Fruit fly (Drosophila melanogaster): ENCODE data around the gene eater.
A peak's percentile ranks its signal among the peaks of the same experiment; 100 is the strongest.

Gene eater

DNA sequence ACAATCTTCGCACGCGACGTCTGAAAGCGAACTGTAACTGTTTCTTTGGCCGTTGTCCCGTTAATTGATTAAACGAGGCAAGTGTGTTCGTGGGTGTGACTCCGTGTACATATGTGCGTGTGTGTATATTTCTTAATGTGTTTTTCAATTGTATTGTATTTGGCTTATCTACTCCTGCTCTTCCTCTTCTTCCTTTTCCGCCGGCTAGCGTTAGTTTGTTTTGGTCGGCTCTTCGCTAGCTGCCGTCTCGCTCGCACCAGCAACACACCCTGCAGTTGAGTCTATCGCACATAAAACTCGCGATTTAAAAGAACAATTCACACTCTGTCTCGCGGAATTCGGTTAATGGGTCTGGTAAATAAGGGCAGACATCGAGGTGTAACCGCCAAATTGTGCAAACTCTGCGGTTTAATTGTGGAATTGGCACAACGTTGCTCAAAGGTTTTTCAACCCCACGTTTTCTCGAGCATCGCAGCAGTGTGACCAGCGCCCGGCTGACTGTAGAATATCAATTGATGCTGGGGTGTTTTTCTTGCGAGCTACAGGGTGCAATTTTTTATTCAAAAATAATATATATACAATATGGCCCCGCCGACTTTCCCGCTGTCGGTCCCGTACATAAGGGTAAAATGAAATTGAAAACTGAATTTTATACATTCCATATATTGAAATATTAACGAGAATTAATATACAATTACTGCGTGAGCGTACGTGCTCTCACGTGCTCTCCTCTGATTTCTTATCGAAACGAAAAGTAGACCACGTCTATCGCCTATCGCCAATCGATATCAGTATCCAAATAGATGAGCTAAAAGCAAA is 12.5 kb upstream of the eater start, which contains the start of the genes gb and CG5815 (continued):
- TF ChIP-seq CG15601 (tag; optimal IDR thresholded peaks at IDR 0.05) (peak; percentile 79), Oli (tag; optimal IDR thresholded peaks at IDR 0.05) (peak; percentile 85), CG12391 (tag; optimal IDR thresholded peaks at IDR 0.05) (peak; percentile 94), corto (GFP tag; optimal IDR thresholded peaks at IDR 0.05) (peak; percentile 88), CG13424 (tag; optimal IDR thresholded peaks at IDR 0.05) (peak; percentile 93), pros (GFP tag; optimal IDR thresholded peaks at IDR 0.05) (no peak), nau (GFP tag; optimal IDR thresholded peaks at IDR 0.05) (no peak), sqz (GFP tag; optimal IDR thresholded peaks at IDR 0.05) (no peak), insv (GFP tag; optimal IDR thresholded peaks at IDR 0.05) (peak in 1 of 2 experiments; percentile 65), CG11504 (tag; optimal IDR thresholded peaks at IDR 0.05) (peak; percentile 90), Bgb (GFP tag; IDR thresholded peaks at IDR 0.05; ENCODE audit: partially characterized antibody) (peak; percentile 90), Oaz (GFP tag; IDR thresholded peaks at IDR 0.05) (peak; percentile 80), scrt (GFP tag; optimal IDR thresholded peaks at IDR 0.05) (peak; percentile 84), eve (GFP tag; optimal IDR thresholded peaks at IDR 0.05) (no peak), bab2 (GFP tag; optimal IDR thresholded peaks at IDR 0.05) (peak; percentile 85), CG15479 (GFP tag; optimal IDR thresholded peaks at IDR 0.05) (peak; percentile 88), CG11560 (tag; IDR thresholded peaks at IDR 0.05) (peak; percentile 75; the same call in 2 of the 3 replicates), Aef1 (GFP tag; IDR thresholded peaks at IDR 0.05) (peak; percentile 91), CG17568 (GFP tag; optimal IDR thresholded peaks at IDR 0.05) (no peak), CG11247 (GFP tag; IDR thresholded peaks at IDR 0.05) (peak; percentile 89), H2.0 (GFP tag; IDR thresholded peaks at IDR 0.05) (peak; percentile 89), Nf-YA (GFP tag; IDR thresholded peaks at IDR 0.05) (peak; percentile 70), CG6254 (GFP tag; optimal IDR thresholded peaks at IDR 0.05) (peak; percentile 92), CG17802 (tag; optimal IDR thresholded peaks at IDR 0.05) (peak; percentile 75), twi (tag; optimal IDR thresholded peaks at IDR 0.05) (peak; percentile 79), H15 (GFP tag; IDR thresholded peaks at IDR 0.05) (peak; percentile 86), ttk (GFP tag; IDR thresholded peaks at IDR 0.05) (peak; percentile 89), Lim3 (GFP tag; IDR thresholded peaks at IDR 0.05) (peak; percentile 60; the same call in 1 of the 2 replicates), CG10654 (GFP tag; optimal IDR thresholded peaks at IDR 0.05) (peak; percentile 86), gfzf (GFP tag; optimal IDR thresholded peaks at IDR 0.05) (peak; percentile 69), ranshi (GFP tag; IDR thresholded peaks at IDR 0.05) (peak; percentile 89), luna (GFP tag; optimal IDR thresholded peaks at IDR 0.05) (no peak), C15 (GFP tag; IDR thresholded peaks at IDR 0.05) (peak; percentile 75; the same call in 2 of the 3 replicates), otp (GFP tag; IDR thresholded peaks at IDR 0.05) (peak; percentile 85), org-1 (GFP tag; optimal IDR thresholded peaks at IDR 0.05) (peak; percentile 72), Hmx (GFP tag; optimal IDR thresholded peaks at IDR 0.05) (peak; percentile 76), CG2889 (GFP tag; IDR thresholded peaks at IDR 0.05) (peak; percentile 85), CG12236 (GFP tag; optimal IDR thresholded peaks at IDR 0.05) (peak; percentile 16), Dll (GFP tag; IDR thresholded peaks at IDR 0.05; ENCODE audit: partially characterized antibody) (peak; percentile 98), CG8359 (GFP tag; optimal IDR thresholded peaks at IDR 0.05; ENCODE audit: borderline replicate concordance) (peak; percentile 70), chn (GFP tag; optimal IDR thresholded peaks at IDR 0.05) (peak; percentile 93), fu2 (GFP tag; optimal IDR thresholded peaks at IDR 0.05) (peak; percentile 79), crc (GFP tag; optimal IDR thresholded peaks at IDR 0.05) (peak; percentile 49), toy (GFP tag; IDR thresholded peaks at IDR 0.05) (peak; percentile 60; the same call in 1 of the 2 replicates), dati (GFP tag; IDR thresholded peaks at IDR 0.05) (no peak; the same call in 1 of the 2 replicates), zen2 (GFP tag; IDR thresholded peaks at IDR 0.05; ENCODE audit: partially characterized antibody) (peak; percentile 80), CG18599 (GFP tag; optimal IDR thresholded peaks at IDR 0.05) (peak; percentile 94), chinmo (GFP tag; IDR thresholded peaks at IDR 0.05; ENCODE audit: partially characterized antibody) (peak; percentile 74; the same call in 2 of the 4 replicates)
